Worm (Caenorhabditis elegans) whole organism, midembryonic: ENCODE results near the gene gpb-1.
"Not testable (repeated sequence)": the region's sequence is repeated elsewhere in the genome, so short reads cannot be mapped to it uniquely, and the experiment has no call there.

ENCODE experiments used
- T22C8.4 ChIP-seq: fragments of 200-800 bp; sonication (Bioruptor generic); IDR thresholded peaks from 2 replicates; pipeline ENCODE4 v1.3.6; 2022; ENCODE audit warnings: missing genetic modification characterization, missing compliant biosample characterization
- cog-1 ChIP-seq: sonication (generic microtip); optimal IDR thresholded peaks from 2 replicates; lab custom pipeline; 2016; ENCODE audit warnings: missing genetic modification characterization, missing compliant biosample characterization
- flt-1 ChIP-seq: fragments of 200-800 bp; sonication (Bioruptor generic); IDR thresholded peaks from 2 replicates; pipeline ENCODE4 v1.3.6; 2022; ENCODE audit warnings: missing genetic modification characterization, missing compliant biosample characterization
- klf-2 ChIP-seq: fragments of 200-800 bp; sonication (Bioruptor generic); conservative IDR thresholded peaks from 2 replicates; pipeline ENCODE4 v1.3.6; 2022; ENCODE audit warnings: missing genetic modification reagents, missing genetic modification characterization, missing compliant biosample characterization
- med-1 ChIP-seq: sonication (generic microtip); optimal IDR thresholded peaks from 2 replicates; lab custom pipeline; 2017; ENCODE audit warnings: missing genetic modification characterization, mild to moderate bottlenecking, missing compliant biosample characterization, antibody characterized with exemption, missing genetic modification reagents; ENCODE audit not compliant: insufficient read depth
- ref-1 ChIP-seq: fragments of 200-800 bp; sonication (Bioruptor generic); conservative IDR thresholded peaks from 2 replicates; pipeline ENCODE4 v1.3.6; 2022; ENCODE audit warnings: missing genetic modification reagents, missing genetic modification characterization, missing compliant biosample characterization
- tab-1 ChIP-seq: fragments of 200-800 bp; sonication (Bioruptor generic); IDR thresholded peaks from 2 replicates; pipeline ENCODE4 v1.3.6; 2022; ENCODE audit warnings: missing genetic modification characterization, missing compliant biosample characterization

DNA sequence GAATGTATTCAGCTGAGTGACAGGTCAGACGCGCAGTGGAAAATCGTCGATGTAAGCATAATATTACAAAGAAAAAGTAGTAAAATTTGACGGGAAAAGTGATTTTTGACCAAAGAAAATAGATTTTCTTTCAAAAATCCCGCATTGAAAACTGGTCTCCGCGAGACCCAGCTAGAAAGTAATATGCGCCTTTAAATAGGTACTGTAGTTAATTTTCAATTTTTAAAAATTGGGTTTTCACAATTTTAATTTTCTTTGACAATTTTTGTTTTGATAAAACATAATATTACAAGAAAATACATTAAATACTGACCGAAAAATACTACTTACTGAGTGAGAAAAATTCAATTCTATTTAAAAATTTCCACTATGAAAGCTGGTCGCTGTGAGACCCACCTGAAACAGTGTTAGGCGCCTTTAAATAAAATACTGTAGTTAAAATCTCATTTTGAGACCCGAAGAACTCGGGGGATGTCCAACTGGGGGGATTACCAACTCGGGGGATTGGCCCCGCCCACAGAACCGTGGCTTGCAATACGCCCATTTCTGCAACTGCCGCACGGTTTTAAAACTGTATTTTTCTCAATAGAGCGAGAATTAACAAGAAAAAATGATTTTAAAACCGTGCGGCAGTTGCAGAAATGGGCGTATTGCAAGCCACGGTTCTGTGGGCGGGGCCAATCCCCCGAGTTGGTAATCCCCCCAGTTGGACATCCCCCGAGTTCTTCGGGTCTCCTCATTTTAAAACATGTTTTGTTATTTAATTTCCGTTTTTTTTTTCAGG is 53.1 kb downstream of the gpb-1 start, which contains the start of gene tars-1:
- not testable (repeated sequence) for TF ChIP-seq ref-1; flt-1; T22C8.4 (GFP tag; lab: Robert Waterston, UW); klf-2; med-1 (GFP tag; lab: Kevin White, UChicago); cog-1 (tag; lab: Kevin White, UChicago); tab-1 (GFP tag; lab: Robert Waterston, UW)
